Fruit fly (Drosophila melanogaster): Measurements from ENCODE around the gene Rhau.

Gene Rhau

dm6 chr2L:20770242-20770769, 12.5 kb upstream of the Rhau start, which contains the start of gene cad (continued):
- no peak for TF ChIP-seq Hand (GFP tag; optimal IDR thresholded peaks at IDR 0.05)
- TF ChIP-seq CG1529 (GFP tag; optimal IDR thresholded peaks at IDR 0.05): no peak
- no peak for TF ChIP-seq gsb (GFP tag; IDR thresholded peaks at IDR 0.05)
- no peak for TF ChIP-seq Taf1 (GFP tag; IDR thresholded peaks at IDR 0.05)
- TF ChIP-seq Poxn (GFP tag; IDR thresholded peaks at IDR 0.05): no peak
- TF ChIP-seq slp2 (GFP tag; optimal IDR thresholded peaks at IDR 0.05): no peak
- TF ChIP-seq CG3407 (GFP tag; optimal IDR thresholded peaks at IDR 0.05): no peak
- TF ChIP-seq CG12659 (GFP tag; optimal IDR thresholded peaks at IDR 0.05): peak; percentile 7
- TF ChIP-seq CG9609 (GFP tag; optimal IDR thresholded peaks at IDR 0.05): no peak
- TF ChIP-seq aop (GFP tag; IDR thresholded peaks at IDR 0.05): peak; percentile 62; the same call in 1 of the 2 replicates
- peak; percentile 40 for TF ChIP-seq caup (GFP tag; optimal IDR thresholded peaks at IDR 0.05; ENCODE audit: severe bottlenecking)
- no peak for TF ChIP-seq Ets65A (GFP tag)
- no peak for TF ChIP-seq jigr1 (GFP tag; IDR thresholded peaks at IDR 0.05)
- TF ChIP-seq CG14965 (GFP tag; optimal IDR thresholded peaks at IDR 0.05; ENCODE audit: borderline replicate concordance): no peak
- no peak for TF ChIP-seq CG34224 (GFP tag; IDR thresholded peaks at IDR 0.05; ENCODE audit: partially characterized antibody)
- peak; percentile 1 for TF ChIP-seq Side (GFP tag; optimal IDR thresholded peaks at IDR 0.05)
- TF ChIP-seq CG4404 (GFP tag; IDR thresholded peaks at IDR 0.05): no peak
- TF ChIP-seq CG18011 (GFP tag; optimal IDR thresholded peaks at IDR 0.05): no peak
- no peak for TF ChIP-seq CG8359 (GFP tag; optimal IDR thresholded peaks at IDR 0.05; ENCODE audit: borderline replicate concordance)
- TF ChIP-seq Max (GFP tag; optimal IDR thresholded peaks at IDR 0.05): no peak
- TF ChIP-seq jing (GFP tag; optimal IDR thresholded peaks at IDR 0.05): no peak
- no peak for TF ChIP-seq mld (GFP tag; IDR thresholded peaks at IDR 0.05; ENCODE audit: partially characterized antibody)
- no peak for TF ChIP-seq Oaz (GFP tag; IDR thresholded peaks at IDR 0.05)
- no peak for TF ChIP-seq CG17186 (GFP tag; optimal IDR thresholded peaks at IDR 0.05)
- TF ChIP-seq fu2 (GFP tag; optimal IDR thresholded peaks at IDR 0.05): no peak
- no peak for TF ChIP-seq CG2889 (GFP tag; IDR thresholded peaks at IDR 0.05)
- peak; percentile 48 for TF ChIP-seq Hmr (GFP tag; optimal IDR thresholded peaks at IDR 0.05)
- no peak for TF ChIP-seq gfzf (GFP tag; optimal IDR thresholded peaks at IDR 0.05)
- TF ChIP-seq tx (GFP tag; optimal IDR thresholded peaks at IDR 0.05): no peak
- no peak for TF ChIP-seq CG4730 (GFP tag; IDR thresholded peaks at IDR 0.05)
- no peak for TF ChIP-seq fd3F (GFP tag; optimal IDR thresholded peaks at IDR 0.05)
- TF ChIP-seq crol (GFP tag; IDR thresholded peaks at IDR 0.05): 0 out of 2 replicates have a peak, but pooled peaks have one; percentile 39
- TF ChIP-seq CG13624 (GFP tag; optimal IDR thresholded peaks at IDR 0.05): no peak
- TF ChIP-seq CG6813 (GFP tag; optimal IDR thresholded peaks at IDR 0.05): peak; percentile 63
- TF ChIP-seq CG17912 (GFP tag; optimal IDR thresholded peaks at IDR 0.05): peak; percentile 44
- TF ChIP-seq tin (GFP tag; optimal IDR thresholded peaks at IDR 0.05): no peak
- TF ChIP-seq CG3995 (GFP tag; optimal IDR thresholded peaks at IDR 0.05): no peak
- no peak for TF ChIP-seq CG2129 (GFP tag; IDR thresholded peaks at IDR 0.05; ENCODE audit: partially characterized antibody)
- TF ChIP-seq Spps (tag; optimal IDR thresholded peaks at IDR 0.05): no peak
- no peak for TF ChIP-seq da (GFP tag; optimal IDR thresholded peaks at IDR 0.05)
- TF ChIP-seq ara (GFP tag; IDR thresholded peaks at IDR 0.05): no peak
- TF ChIP-seq CG31441 (GFP tag; IDR thresholded peaks at IDR 0.05): no peak
- TF ChIP-seq CG12744 (GFP tag; optimal IDR thresholded peaks at IDR 0.05): no peak
- peak; percentile 33 for TF ChIP-seq fd64A (GFP tag; optimal IDR thresholded peaks at IDR 0.05)
- no peak for TF ChIP-seq jumu (GFP tag; optimal IDR thresholded peaks at IDR 0.05)
- no peak for TF ChIP-seq eve (GFP tag; optimal IDR thresholded peaks at IDR 0.05)
- TF ChIP-seq Sry-β (GFP tag; optimal IDR thresholded peaks at IDR 0.05): no peak
- no peak for TF ChIP-seq Mrtf (GFP tag; IDR thresholded peaks at IDR 0.05)
- peak; percentile 41; the same call in 1 of the 2 replicates for TF ChIP-seq Scr (GFP tag; IDR thresholded peaks at IDR 0.05; ENCODE audit: partially characterized antibody)
- TF ChIP-seq CG10565 (GFP tag; optimal IDR thresholded peaks at IDR 0.05): no peak
- no peak; the same call in 1 of the 2 replicates for TF ChIP-seq MBD-R2 (GFP tag; IDR thresholded peaks at IDR 0.05)

Data from whole organism, embryonic.